Worm (Caenorhabditis elegans) whole organism, young adult: Measurements from ENCODE around the gene F09F7.5.

Experiments
- B0019.2 ChIP-seq: fragments of 200-800 bp; sonication (Bioruptor generic); conservative IDR thresholded peaks from 2 replicates; pipeline ENCODE4 v1.3.6; 2022; ENCODE audit warnings: missing genetic modification reagents, missing genetic modification characterization, missing compliant biosample characterization
- B0035.1 ChIP-seq: sonication (generic microtip); optimal IDR thresholded peaks from 2 replicates; lab custom pipeline; 2016; ENCODE audit warnings: missing genetic modification characterization, mild to moderate bottlenecking, missing compliant biosample characterization, missing genotype, missing genetic modification reagents
- B0336.3 ChIP-seq: fragments of 200-800 bp; sonication (Bioruptor generic); IDR thresholded peaks from 2 replicates; pipeline ENCODE4 v1.3.6; 2022; ENCODE audit warnings: missing genetic modification characterization, missing compliant biosample characterization
- F22D6.2 ChIP-seq: sonication (generic microtip); optimal IDR thresholded peaks from 2 replicates; lab custom pipeline; 2016; ENCODE audit warnings: mild to moderate bottlenecking, missing genetic modification characterization, missing compliant biosample characterization
- F37B4.10 ChIP-seq: fragments of 200-800 bp; sonication (Bioruptor generic); IDR thresholded peaks from 2 replicates; pipeline ENCODE4 v1.3.6; 2022; ENCODE audit warnings: missing genetic modification characterization, missing compliant biosample characterization
- F49E8.2 ChIP-seq: sonication (generic microtip); optimal IDR thresholded peaks from 3 replicates; lab custom pipeline; 2017; ENCODE audit warnings: missing genetic modification characterization, mild to moderate bottlenecking, missing compliant biosample characterization, antibody characterized with exemption, moderate library complexity; ENCODE audit not compliant: insufficient read depth
- Y56A3A.18 ChIP-seq: fragments of 200-800 bp; sonication (Bioruptor generic); IDR thresholded peaks from 2 replicates; pipeline ENCODE4 v1.3.6; 2022; ENCODE audit warnings: missing genetic modification reagents, missing genetic modification characterization, missing compliant biosample characterization
- Y79H2A.3 ChIP-seq: fragments of 200-800 bp; sonication (Bioruptor generic); conservative IDR thresholded peaks from 2 replicates; pipeline ENCODE4 v1.3.6; 2022; ENCODE audit warnings: missing genetic modification reagents, missing genetic modification characterization, missing compliant biosample characterization
- Y95B8A.8 ChIP-seq: fragments of 200-800 bp; sonication (Bioruptor generic); IDR thresholded peaks from 2 replicates; pipeline ENCODE4 v1.3.6; 2022; ENCODE audit warnings: missing genetic modification reagents, missing genetic modification characterization, missing compliant biosample characterization
- ama-1 ChIP-seq, 3 experiments: fragments of 150-350 bp in 1 of 3; sonication (generic microtip) in 2 of 3; optimal IDR thresholded peaks; 2 replicates each; lab custom pipeline; 2014 to 2018; ENCODE audit warnings: missing biosample characterization in 2 of 3, missing genetic modification characterization in 2 of 3, missing genetic modification reagents in 2 of 3
- athp-1 ChIP-seq: sonication (generic microtip); optimal IDR thresholded peaks from 2 replicates; lab custom pipeline; 2017; ENCODE audit warnings: mild to moderate bottlenecking, missing genetic modification characterization, missing compliant biosample characterization
- attf-5 ChIP-seq: fragments of 200-800 bp; sonication (Bioruptor generic); optimal IDR thresholded peaks from 2 replicates; lab custom pipeline; 2018; ENCODE audit warnings: mild to moderate bottlenecking, missing genetic modification characterization, missing compliant biosample characterization
- attf-6 ChIP-seq: fragments of 200-800 bp; sonication (Bioruptor generic); IDR thresholded peaks from 2 replicates; pipeline ENCODE4 v1.3.6; 2022; ENCODE audit warnings: missing genetic modification reagents, missing genetic modification characterization, missing compliant biosample characterization
- ccch-3 ChIP-seq: fragments of 200-800 bp; sonication (Bioruptor generic); optimal IDR thresholded peaks from 2 replicates; lab custom pipeline; 2018; ENCODE audit warnings: mild to moderate bottlenecking, missing genetic modification characterization, missing compliant biosample characterization
- cebp-2 ChIP-seq: fragments of 200-800 bp; sonication (Bioruptor generic); IDR thresholded peaks from 2 replicates; pipeline ENCODE4 v1.3.6; 2022; ENCODE audit warnings: missing genetic modification characterization, missing compliant biosample characterization
- ceh-100 ChIP-seq: fragments of 200-800 bp; sonication (Bioruptor generic); IDR thresholded peaks from 2 replicates; pipeline ENCODE4 v1.3.6; 2022; ENCODE audit warnings: missing genetic modification reagents, missing genetic modification characterization, missing compliant biosample characterization
- ceh-58 ChIP-seq: fragments of 200-800 bp; sonication (Bioruptor generic); IDR thresholded peaks from 2 replicates; pipeline ENCODE4 v1.3.6; 2022; ENCODE audit warnings: missing genetic modification characterization, missing compliant biosample characterization
- ceh-91 ChIP-seq: fragments of 200-800 bp; sonication (Bioruptor generic); IDR thresholded peaks from 2 replicates; pipeline ENCODE4 v1.3.6; 2022; ENCODE audit warnings: missing genetic modification reagents, missing genetic modification characterization, missing compliant biosample characterization
- die-1 ChIP-seq: sonication (generic microtip); optimal IDR thresholded peaks from 2 replicates; lab custom pipeline; 2016; ENCODE audit warnings: missing genotype, mild to moderate bottlenecking, missing genetic modification characterization, missing compliant biosample characterization
- dpff-1 ChIP-seq: sonication (generic microtip); optimal IDR thresholded peaks from 2 replicates; lab custom pipeline; 2017; ENCODE audit warnings: mild to moderate bottlenecking, missing genetic modification characterization, missing compliant biosample characterization
- egl-18 ChIP-seq: fragments of 200-800 bp; sonication (Bioruptor generic); IDR thresholded peaks from 2 replicates; pipeline ENCODE4 v1.3.6; 2022; ENCODE audit warnings: missing genetic modification reagents, missing genetic modification characterization, missing compliant biosample characterization
- egl-44 ChIP-seq: fragments of 200-800 bp; sonication (Bioruptor generic); IDR thresholded peaks from 2 replicates; pipeline ENCODE4 v1.3.6; 2022; ENCODE audit warnings: missing genetic modification reagents, missing genetic modification characterization, missing compliant biosample characterization
- ekl-4 ChIP-seq: fragments of 200-800 bp; sonication (Bioruptor generic); IDR thresholded peaks from 2 replicates; pipeline ENCODE4 v1.3.6; 2022; ENCODE audit warnings: missing genetic modification reagents, missing genetic modification characterization, missing compliant biosample characterization
- ets-4 ChIP-seq: fragments of 200-800 bp; sonication (Bioruptor generic); optimal IDR thresholded peaks from 2 replicates; lab custom pipeline; 2018; ENCODE audit warnings: mild to moderate bottlenecking, missing genetic modification characterization, missing compliant biosample characterization
- fkh-3 ChIP-seq: sonication (generic microtip); optimal IDR thresholded peaks from 2 replicates; lab custom pipeline; 2016; ENCODE audit warnings: mild to moderate bottlenecking, missing genetic modification characterization, missing compliant biosample characterization
- hmg-20 ChIP-seq: fragments of 200-800 bp; sonication (Bioruptor generic); IDR thresholded peaks from 2 replicates; pipeline ENCODE4 v1.3.6; 2022; ENCODE audit warnings: missing genetic modification reagents, missing genetic modification characterization, missing compliant biosample characterization
- hrde-1 ChIP-seq: sonication (generic microtip); optimal IDR thresholded peaks from 2 replicates; lab custom pipeline; 2016; ENCODE audit warnings: missing genetic modification characterization, mild to moderate bottlenecking, missing compliant biosample characterization, moderate library complexity, missing genotype, missing genetic modification reagents, borderline replicate concordance
- let-526 ChIP-seq: fragments of 200-800 bp; sonication (Bioruptor generic); IDR thresholded peaks from 2 replicates; pipeline ENCODE4 v1.3.6; 2022; ENCODE audit warnings: missing genetic modification reagents, missing genetic modification characterization, missing compliant biosample characterization
- lin-26 ChIP-seq: fragments of 200-800 bp; sonication (Bioruptor generic); IDR thresholded peaks from 2 replicates; pipeline ENCODE4 v1.3.6; 2022; ENCODE audit warnings: missing genetic modification reagents, missing genetic modification characterization, missing compliant biosample characterization
- lin-35 ChIP-seq, 3 experiments: fragments of 150-350 bp in 2 of 3; sonication (generic microtip) in 1 of 3; optimal IDR thresholded peaks; 2 replicates each; lab custom pipeline; 2014 to 2018; ENCODE audit warnings: missing biosample characterization in 3 of 3, missing genetic modification characterization in 3 of 3, missing genetic modification reagents in 3 of 3
- madf-3 ChIP-seq: fragments of 200-800 bp; sonication (Bioruptor generic); IDR thresholded peaks from 2 replicates; pipeline ENCODE4 v1.3.6; 2022; ENCODE audit warnings: missing genetic modification reagents, missing genetic modification characterization, missing compliant biosample characterization
- madf-6 ChIP-seq: fragments of 200-800 bp; sonication (Bioruptor generic); IDR thresholded peaks from 2 replicates; pipeline ENCODE4 v1.3.6; 2022; ENCODE audit warnings: missing genetic modification reagents, missing genetic modification characterization, missing compliant biosample characterization
- mel-28 ChIP-seq: sonication (generic microtip); optimal IDR thresholded peaks from 2 replicates; lab custom pipeline; 2016; ENCODE audit warnings: borderline replicate concordance, mild to moderate bottlenecking, missing genetic modification characterization, missing compliant biosample characterization
- mes-4 ChIP-seq: sonication (generic microtip); optimal IDR thresholded peaks from 2 replicates; lab custom pipeline; 2016; ENCODE audit warnings: missing genotype, missing genetic modification characterization, missing compliant biosample characterization
- nhr-120 ChIP-seq: fragments of 200-800 bp; sonication (Bioruptor generic); IDR thresholded peaks from 2 replicates; pipeline ENCODE4 v1.3.6; 2022; ENCODE audit warnings: missing genetic modification characterization, missing compliant biosample characterization
- nhr-80 ChIP-seq: sonication (generic microtip); optimal IDR thresholded peaks from 2 replicates; lab custom pipeline; 2016; ENCODE audit warnings: missing genetic modification characterization, missing compliant biosample characterization
- pbrm-1 ChIP-seq: fragments of 200-800 bp; sonication (Bioruptor generic); IDR thresholded peaks from 2 replicates; pipeline ENCODE4 v1.3.6; 2022; ENCODE audit warnings: missing genetic modification reagents, missing genetic modification characterization, missing compliant biosample characterization
- pha-4 ChIP-seq: fragments of 150-350 bp; sonication (generic microtip); optimal IDR thresholded peaks from 2 replicates; lab custom pipeline; 2014; ENCODE audit warnings: missing biosample characterization, missing genetic modification reagents, missing genetic modification characterization
- rcor-1 ChIP-seq: fragments of 200-800 bp; sonication (Bioruptor generic); IDR thresholded peaks from 2 replicates; pipeline ENCODE4 v1.3.6; 2022; ENCODE audit warnings: missing genetic modification reagents, missing genetic modification characterization, missing compliant biosample characterization
- repo-1 ChIP-seq: sonication (generic microtip); optimal IDR thresholded peaks from 2 replicates; lab custom pipeline; 2017; ENCODE audit warnings: mild to moderate bottlenecking, missing genetic modification characterization, missing compliant biosample characterization
- rpc-1 ChIP-seq, 2 experiments: fragments of 150-350 bp in 1 of 2; sonication (generic microtip) in 1 of 2; optimal IDR thresholded peaks; 2 replicates each; lab custom pipeline; 2014 to 2018; ENCODE audit warnings: missing biosample characterization in 1 of 2, missing genetic modification characterization in 1 of 2, missing genetic modification reagents in 1 of 2, missing genotype in 1 of 2
- sea-2 ChIP-seq: fragments of 200-800 bp; sonication (Bioruptor generic); IDR thresholded peaks from 2 replicates; pipeline ENCODE4 v1.3.6; 2022; ENCODE audit warnings: missing genetic modification characterization, missing compliant biosample characterization
- snpc-1.1 ChIP-seq: sonication (generic microtip); optimal IDR thresholded peaks from 2 replicates; lab custom pipeline; 2017; ENCODE audit warnings: missing genetic modification characterization, mild to moderate bottlenecking, missing compliant biosample characterization, antibody characterized with exemption, moderate library complexity, missing genotype, missing genetic modification reagents; ENCODE audit not compliant: insufficient read depth
- snpc-3.4 ChIP-seq: sonication (generic microtip); optimal IDR thresholded peaks from 2 replicates; lab custom pipeline; 2017; ENCODE audit warnings: missing genetic modification characterization, mild to moderate bottlenecking, missing compliant biosample characterization, antibody characterized with exemption, moderate library complexity, missing genotype, missing genetic modification reagents
- somi-1 ChIP-seq: fragments of 200-800 bp; sonication (Bioruptor generic); optimal IDR thresholded peaks from 2 replicates; lab custom pipeline; 2018; ENCODE audit warnings: mild to moderate bottlenecking, missing genetic modification characterization, missing compliant biosample characterization
- sptf-2 ChIP-seq: fragments of 200-800 bp; sonication (Bioruptor generic); optimal IDR thresholded peaks from 2 replicates; lab custom pipeline; 2018; ENCODE audit warnings: mild to moderate bottlenecking, missing genetic modification characterization, missing compliant biosample characterization
- ztf-25 ChIP-seq: fragments of 200-800 bp; sonication (Bioruptor generic); IDR thresholded peaks from 2 replicates; pipeline ENCODE4 v1.3.6; 2022; ENCODE audit warnings: missing genetic modification reagents, missing genetic modification characterization, missing compliant biosample characterization
- ztf-28 ChIP-seq: fragments of 200-800 bp; sonication (Bioruptor generic); IDR thresholded peaks from 2 replicates; pipeline ENCODE4 v1.3.6; 2022; ENCODE audit warnings: missing genetic modification reagents, missing genetic modification characterization, missing compliant biosample characterization
- ztf-6 ChIP-seq: fragments of 200-800 bp; sonication (Bioruptor generic); IDR thresholded peaks from 2 replicates; pipeline ENCODE4 v1.3.6; 2022; ENCODE audit warnings: missing genetic modification reagents, missing genetic modification characterization, missing compliant biosample characterization

Gene F09F7.5

DNA sequence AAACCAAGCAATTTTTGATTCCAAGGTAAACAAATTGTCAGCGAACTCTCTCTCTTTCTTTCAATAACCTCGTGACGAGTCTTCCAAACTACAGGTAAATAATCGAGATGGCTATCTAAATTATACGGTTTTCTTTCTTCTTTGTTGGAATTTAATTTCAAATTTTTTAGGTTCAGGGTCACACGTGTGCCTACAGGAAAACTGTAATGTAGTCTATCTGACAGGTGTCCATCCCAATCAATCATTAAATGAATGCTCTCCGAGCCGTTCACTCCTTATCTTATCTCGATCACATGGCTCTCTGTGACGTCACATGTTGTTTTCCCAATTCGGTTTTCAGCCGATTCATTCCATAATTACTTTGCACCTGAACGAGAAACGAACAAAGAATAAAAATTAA is 6.3 kb downstream of the F09F7.5 start (continued):
- TF ChIP-seq Y56A3A.18: no peak
- 0 out of 2 replicates have a peak, but pooled peaks have one; percentile 53 for TF ChIP-seq Y95B8A.8 (GFP tag; lab: Robert Waterston, UW)
- no peak for TF ChIP-seq sea-2
- TF ChIP-seq fkh-3 (tag; lab: Kevin White, UChicago): no peak
- TF ChIP-seq mel-28 (tag; lab: Kevin White, UChicago): no peak
- no peak for TF ChIP-seq somi-1 (GFP tag; lab: Kevin White, UChicago)
- peak; percentile 19 for TF ChIP-seq repo-1
- peak; percentile 11; the same call in 1 of the 2 replicates for TF ChIP-seq madf-6
- no peak for TF ChIP-seq ama-1 (optimal IDR thresholded peaks at IDR 0.05; lab: Kevin White, UChicago)
- TF ChIP-seq ama-1 (GFP tag; optimal IDR thresholded peaks at IDR 0.05; lab: Kevin White, UChicago): no peak
- peak; percentile 54 for TF ChIP-seq B0336.3 (GFP tag; lab: Robert Waterston, UW)
- TF ChIP-seq die-1 (tag; lab: Kevin White, UChicago): no peak
- TF ChIP-seq nhr-80 (tag; lab: Kevin White, UChicago): peak; percentile 78
- no peak for TF ChIP-seq hrde-1 (tag; lab: Kevin White, UChicago)
- no peak for TF ChIP-seq egl-18
- TF ChIP-seq ztf-28 (GFP tag; lab: Robert Waterston, UW): no peak
- TF ChIP-seq athp-1 (tag; lab: Kevin White, UChicago): no peak
- no peak for TF ChIP-seq ztf-25 (GFP tag; lab: Robert Waterston, UW)
- TF ChIP-seq ccch-3 (GFP tag; lab: Kevin White, UChicago): no peak
- no peak for TF ChIP-seq ekl-4
- TF ChIP-seq F49E8.2 (tag; lab: Kevin White, UChicago): no peak
- peak; percentile 76 for TF ChIP-seq pha-4 (tag; lab: Kevin White, UChicago)
- TF ChIP-seq sptf-2 (GFP tag; lab: Kevin White, UChicago): no peak
- TF ChIP-seq lin-35 (GFP tag; optimal IDR thresholded peaks at IDR 0.05; lab: Kevin White, UChicago): no peak
- no peak for TF ChIP-seq snpc-1.1 (tag; lab: Kevin White, UChicago)
- TF ChIP-seq ets-4 (GFP tag; lab: Kevin White, UChicago): peak; percentile 2
- no peak for TF ChIP-seq dpff-1
- no peak for TF ChIP-seq B0035.1
- no peak for TF ChIP-seq ztf-6 (GFP tag; lab: Robert Waterston, UW)
- TF ChIP-seq ceh-91 (GFP tag; lab: Robert Waterston, UW): no peak
- no peak for TF ChIP-seq rpc-1 (optimal IDR thresholded peaks at IDR 0.05; lab: Kevin White, UChicago)
- no peak for TF ChIP-seq rpc-1 (tag; optimal IDR thresholded peaks at IDR 0.05; lab: Kevin White, UChicago)
- TF ChIP-seq hmg-20 (GFP tag; lab: Robert Waterston, UW): no peak
- TF ChIP-seq mes-4: no peak
- no peak for TF ChIP-seq rcor-1 (GFP tag; lab: Robert Waterston, UW)
- TF ChIP-seq Y79H2A.3 (GFP tag; lab: Robert Waterston, UW): no peak; the same call in 1 of the 2 replicates
- TF ChIP-seq B0019.2 (GFP tag; lab: Robert Waterston, UW): no peak
- TF ChIP-seq let-526 (GFP tag; lab: Robert Waterston, UW): 0 out of 2 replicates have a peak, but pooled peaks have one; percentile 48
- no peak for TF ChIP-seq nhr-120
- no peak for TF ChIP-seq egl-44 (GFP tag; lab: Robert Waterston, UW)
- TF ChIP-seq lin-26 (GFP tag; lab: Robert Waterston, UW): no peak
- TF ChIP-seq cebp-2 (GFP tag; lab: Robert Waterston, UW): no peak
- TF ChIP-seq pbrm-1 (GFP tag; lab: Robert Waterston, UW): no peak
- no peak for TF ChIP-seq snpc-3.4 (tag; lab: Kevin White, UChicago)
- no peak for TF ChIP-seq madf-3 (GFP tag; lab: Robert Waterston, UW)
- no peak for TF ChIP-seq F22D6.2
- TF ChIP-seq ceh-58 (GFP tag; lab: Robert Waterston, UW): no peak
- no peak for TF ChIP-seq ceh-100 (GFP tag; lab: Robert Waterston, UW)
- TF ChIP-seq attf-5: peak; percentile 45
- no peak for TF ChIP-seq F37B4.10 (GFP tag; lab: Robert Waterston, UW)
- TF ChIP-seq attf-6 (GFP tag; lab: Robert Waterston, UW): no peak
